Fruit fly (Drosophila melanogaster): ENCODE measurements around the gene CG15167.

- TF ChIP-seq tj (GFP tag; optimal IDR thresholded peaks at IDR 0.05) (no peak), ovo (GFP tag; optimal IDR thresholded peaks at IDR 0.05) (no peak), kay (GFP tag; ENCODE audit: borderline replicate concordance) (no peak), Mnt (GFP tag; optimal IDR thresholded peaks at IDR 0.05) (no peak), cic (GFP tag; optimal IDR thresholded peaks at IDR 0.05) (no peak), CG5204 (GFP tag; optimal IDR thresholded peaks at IDR 0.05) (no peak), CG1620 (GFP tag; optimal IDR thresholded peaks at IDR 0.05) (no peak), CG11617 (GFP tag; optimal IDR thresholded peaks at IDR 0.05) (no peak), Clk (GFP tag; optimal IDR thresholded peaks at IDR 0.05) (no peak), CG14711 (tag; optimal IDR thresholded peaks at IDR 0.05) (no peak), pad (GFP tag; optimal IDR thresholded peaks at IDR 0.05) (no peak)
Observed at dm6 chr2L:18765760-18766159, 25.6 kb downstream of the CG15167 start.
